Fruit fly (Drosophila melanogaster) whole organism, adult: Measurements from ENCODE around the gene ome.

Experiments used
- CG33017 ChIP-seq: fragments of 200-800 bp; sonication (Bioruptor generic); optimal IDR thresholded peaks from 2 replicates; lab custom pipeline; 2018; ENCODE audit warnings: missing biosample characterization, mild to moderate bottlenecking, missing genetic modification characterization, moderate library complexity
- CG5204 ChIP-seq: fragments of 200-800 bp; sonication (Bioruptor generic); optimal IDR thresholded peaks from 2 replicates; lab custom pipeline; 2016; ENCODE audit warnings: missing biosample characterization, missing genetic modification characterization
- CG7045 ChIP-seq: fragments of 200-800 bp; sonication (Bioruptor generic); optimal IDR thresholded peaks from 2 replicates; lab custom pipeline; 2017; ENCODE audit warnings: missing biosample characterization, mild to moderate bottlenecking, missing genetic modification characterization
- CG7101 ChIP-seq: fragments of 200-800 bp; sonication (Bioruptor generic); optimal IDR thresholded peaks from 2 replicates; lab custom pipeline; 2018; ENCODE audit warnings: missing biosample characterization, mild to moderate bottlenecking, missing genetic modification characterization, moderate library complexity
- Crg-1 ChIP-seq: fragments of 200-800 bp; sonication (Bioruptor generic); optimal IDR thresholded peaks from 2 replicates; lab custom pipeline; 2016; ENCODE audit warnings: missing biosample characterization, missing genetic modification characterization
- Hr96 ChIP-seq: fragments of 200-800 bp; sonication (Bioruptor generic); optimal IDR thresholded peaks from 2 replicates; lab custom pipeline; 2016; ENCODE audit warnings: missing biosample characterization, missing genetic modification characterization
- Mnt ChIP-seq: fragments of 200-800 bp; sonication (Bioruptor generic); optimal IDR thresholded peaks from 2 replicates; lab custom pipeline; 2016; ENCODE audit warnings: missing biosample characterization, mild to moderate bottlenecking, missing genetic modification characterization
- bab1 ChIP-seq: fragments of 200-800 bp; sonication (Bioruptor generic); optimal IDR thresholded peaks from 3 replicates; lab custom pipeline; 2019; ENCODE audit warnings: missing biosample characterization, mild to moderate bottlenecking, missing genetic modification characterization, moderate library complexity
- kay ChIP-seq: fragments of 200-800 bp; sonication (Bioruptor generic); peaks from one replicate; lab custom pipeline; 2016; ENCODE audit warnings: missing biosample characterization, missing genetic modification characterization, borderline replicate concordance
- ovo ChIP-seq: fragments of 200-800 bp; sonication (Bioruptor generic); optimal IDR thresholded peaks from 2 replicates; lab custom pipeline; 2016; ENCODE audit warnings: missing biosample characterization, missing genetic modification characterization
- pad ChIP-seq: fragments of 200-800 bp; sonication (Bioruptor generic); optimal IDR thresholded peaks from 3 replicates; lab custom pipeline; 2017; ENCODE audit warnings: missing biosample characterization, missing genetic modification characterization, mild to moderate bottlenecking, moderate library complexity, missing genetic modification reagents
- tj ChIP-seq: fragments of 200-800 bp; sonication (Bioruptor generic); optimal IDR thresholded peaks from 3 replicates; lab custom pipeline; 2017; ENCODE audit warnings: missing biosample characterization, mild to moderate bottlenecking, missing genetic modification characterization, moderate library complexity
- toe ChIP-seq: fragments of 200-800 bp; sonication (Bioruptor generic); optimal IDR thresholded peaks from 2 replicates; lab custom pipeline; 2016; ENCODE audit warnings: missing biosample characterization, missing genetic modification characterization

DNA sequence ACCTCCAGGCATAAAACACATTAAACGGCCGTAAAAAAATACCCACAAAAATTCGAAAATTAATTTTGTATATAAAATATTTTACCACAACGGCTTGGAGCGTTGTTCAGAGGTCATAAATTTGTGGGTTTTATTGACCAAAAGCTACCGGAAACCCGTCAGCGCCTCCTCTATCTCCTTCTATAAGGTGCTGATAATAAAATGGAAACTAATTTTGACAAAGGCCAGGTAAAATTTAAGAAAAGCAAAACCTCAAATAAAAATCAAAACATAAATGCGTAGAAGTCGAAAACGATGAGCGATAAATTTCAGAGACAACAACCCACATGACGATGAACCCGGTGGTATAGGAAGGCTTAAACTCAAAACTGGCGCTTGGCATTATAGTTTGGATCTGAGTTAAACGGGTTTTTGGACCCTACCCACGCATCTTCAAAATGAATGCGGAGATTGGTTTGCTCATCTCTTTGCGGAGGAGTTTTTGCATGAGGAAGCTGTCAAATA, 31.8 kb upstream of the ome start:
- no peak for TF ChIP-seq Crg-1 (GFP tag; lab: Kevin White, UChicago)
- TF ChIP-seq bab1 (GFP tag; lab: Kevin White, UChicago), result no peak
- TF ChIP-seq ovo (GFP tag; lab: Kevin White, UChicago), result no peak
- TF ChIP-seq toe (GFP tag; lab: Kevin White, UChicago), result no peak
- no peak for TF ChIP-seq pad (GFP tag; lab: Kevin White, UChicago)
- no peak for TF ChIP-seq CG33017 (tag; lab: Kevin White, UChicago)
- no peak for TF ChIP-seq CG7045 (GFP tag; lab: Kevin White, UChicago)
- no peak for TF ChIP-seq Mnt (GFP tag; lab: Kevin White, UChicago)
- TF ChIP-seq tj, result no peak
- no peak for TF ChIP-seq Hr96
- TF ChIP-seq kay (GFP tag; lab: Kevin White, UChicago), result no peak
- TF ChIP-seq CG5204 (GFP tag; lab: Kevin White, UChicago), result no peak
- TF ChIP-seq CG7101 (tag; lab: Kevin White, UChicago), result no peak
